Worm (Caenorhabditis elegans) whole organism, mixed stage, embryonic: ENCODE data around the gene C17G10.7.

Experiments used
- M03D4.4 ChIP-seq: sonication (generic microtip); optimal IDR thresholded peaks from 2 replicates; lab custom pipeline; 2017; ENCODE audit warnings: mild to moderate bottlenecking, missing genetic modification characterization, missing compliant biosample characterization
- nhr-12 ChIP-seq: fragments of 150-350 bp; optimal IDR thresholded peaks from 2 replicates; lab custom pipeline; 2014; ENCODE audit warnings: missing biosample characterization, missing genetic modification characterization
- unc-62 ChIP-seq: fragments of 150-350 bp; optimal IDR thresholded peaks from 2 replicates; lab custom pipeline; 2014; ENCODE audit warnings: missing biosample characterization, missing genetic modification reagents, missing genetic modification characterization

- no peak for TF ChIP-seq M03D4.4 (tag; lab: Kevin White, UChicago)
- TF ChIP-seq unc-62 (GFP tag; lab: Kevin White, UChicago), result no peak
- TF ChIP-seq nhr-12, result no peak
These were observed 25.3 kb downstream of the C17G10.7 start, which contains the start of gene T25E4.2 for ce11 chrII:5582309-5582708.
